Worm (Caenorhabditis elegans): ENCODE results near the gene sru-25.

Gene sru-25

DNA sequence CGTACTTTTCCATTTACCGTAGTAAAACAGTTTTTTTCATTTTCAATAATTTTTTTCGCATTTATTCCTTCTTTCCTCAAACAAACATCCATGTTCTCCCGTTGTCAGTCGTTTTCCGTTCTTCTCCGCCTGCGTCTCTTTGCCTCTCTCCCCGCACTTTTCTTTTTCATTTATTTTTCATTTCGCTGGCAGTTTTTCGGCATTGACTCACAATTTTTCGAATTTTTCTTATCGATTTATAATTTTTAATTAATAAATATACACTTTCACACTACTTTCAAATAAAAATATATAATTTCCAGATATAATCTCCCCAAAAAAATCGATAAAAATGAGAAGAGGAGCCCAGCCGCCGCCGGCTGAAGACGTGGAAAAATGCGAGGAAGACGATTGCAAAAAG, 13.3 kb upstream of the sru-25 start, which contains the start of gene H25P19.1:
H25P19.1 (plus strand) TSS at position 301 of the 400 bp plus-strand sequence.
- TF ChIP-seq sdc-2 (tag; optimal IDR thresholded peaks at IDR 0.05) = no peak
- peak; percentile 32 for TF ChIP-seq ceh-48 (tag; optimal IDR thresholded peaks at IDR 0.05)

DNA sequence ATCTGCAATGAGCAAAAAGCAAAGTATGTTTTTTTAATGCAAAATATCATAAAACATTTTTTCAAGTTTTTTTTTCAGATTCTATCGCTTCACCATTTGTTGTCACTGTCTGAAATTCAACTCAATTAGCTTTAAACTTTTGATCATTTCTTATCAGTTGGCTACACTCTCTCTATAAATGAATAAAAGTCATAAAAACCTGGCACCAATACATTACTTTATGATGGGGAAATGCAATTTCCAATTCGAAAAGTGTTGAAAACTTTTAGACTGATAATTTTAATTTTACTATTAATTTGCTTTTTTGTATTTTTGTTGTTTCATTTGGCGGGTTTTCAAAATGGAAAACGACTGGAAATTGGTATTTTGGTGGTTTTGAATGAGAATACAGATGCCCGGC, 9.7 kb upstream of the sru-25 start, which contains the start of gene F31F4.1:
F31F4.1 (plus strand) TSS at position 203 of the 400 bp plus-strand sequence.
- TF ChIP-seq hlh-30 (tag; optimal IDR thresholded peaks at IDR 0.05; ENCODE audit: insufficient read depth) = no peak
- no peak for TF ChIP-seq sox-2 (GFP tag; IDR thresholded peaks at IDR 0.05)

DNA sequence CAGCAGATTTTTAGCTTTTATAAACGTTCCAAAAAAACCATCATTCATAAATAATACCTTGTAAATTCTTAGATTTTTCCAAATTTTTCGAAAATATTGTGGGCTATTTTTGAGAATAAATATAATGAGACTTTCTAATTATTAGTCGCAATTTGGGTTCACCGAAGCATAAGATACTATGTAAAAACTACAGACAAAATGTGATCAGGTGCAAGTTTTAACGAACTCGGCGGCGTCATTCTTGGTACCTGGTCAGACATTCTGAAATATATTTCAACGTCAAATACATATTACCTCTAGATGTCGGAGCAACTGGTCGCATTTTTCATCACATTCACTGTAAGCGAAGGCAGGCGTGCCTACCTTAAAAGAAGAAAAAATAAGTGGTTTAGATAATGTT, 7.9 kb upstream of the sru-25 start, which contains the start of gene srx-23:
srx-23 (plus strand) TSS at position 301 of the 400 bp plus-strand sequence.
- TF ChIP-seq pha-2 (tag; optimal IDR thresholded peaks at IDR 0.05) (no peak), sdc-2 (tag; optimal IDR thresholded peaks at IDR 0.05) (no peak), ceh-45 (GFP tag; IDR thresholded peaks at IDR 0.05) (no peak), hlh-13 (GFP tag; optimal IDR thresholded peaks at IDR 0.05) (no peak), fkh-6 (tag; optimal IDR thresholded peaks at IDR 0.05) (no peak), npax-4 (tag; optimal IDR thresholded peaks at IDR 0.05) (no peak), mec-3 (tag; optimal IDR thresholded peaks at IDR 0.05; ENCODE audit: borderline replicate concordance) (no peak), sox-4 (tag; optimal IDR thresholded peaks at IDR 0.05) (no peak), pag-3 (tag; optimal IDR thresholded peaks at IDR 0.05; ENCODE audit: borderline replicate concordance) (no peak), ceh-19 (GFP tag; optimal IDR thresholded peaks at IDR 0.05) (no peak), tbx-7 (tag; optimal IDR thresholded peaks at IDR 0.05) (no peak), ets-4 (tag; optimal IDR thresholded peaks at IDR 0.05) (no peak), C08G9.2 (tag; optimal IDR thresholded peaks at IDR 0.05) (no peak), ceh-31 (tag; optimal IDR thresholded peaks at IDR 0.05) (no peak), dmd-4 (tag; optimal IDR thresholded peaks at IDR 0.05; ENCODE audit: borderline replicate concordance) (no peak)

DNA sequence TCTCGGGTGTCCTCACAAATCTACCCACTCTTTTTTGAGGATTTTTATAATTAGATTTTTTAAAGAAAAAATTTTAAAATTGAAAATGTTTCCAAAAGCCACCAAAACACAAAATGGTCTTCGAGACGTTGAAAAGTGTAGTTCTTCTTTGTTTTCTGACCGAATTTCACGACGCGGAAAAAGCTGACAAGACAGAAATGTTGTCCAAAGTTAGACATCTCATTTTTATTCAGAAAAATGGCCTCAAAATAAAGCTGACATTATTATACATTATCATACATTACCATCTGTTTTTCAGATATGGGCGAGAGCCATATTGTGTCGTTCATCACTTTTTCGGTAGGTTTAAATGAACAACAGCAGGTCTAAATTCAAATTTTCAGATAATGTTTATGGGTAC, 5.5 kb upstream of the sru-25 start, which contains the start of gene srx-22:
srx-22 (plus strand) TSS at position 301 of the 400 bp plus-strand sequence.
- no peak for TF ChIP-seq lim-6 (tag; optimal IDR thresholded peaks at IDR 0.05)
- no peak for TF ChIP-seq mec-3 (tag; optimal IDR thresholded peaks at IDR 0.05; ENCODE audit: borderline replicate concordance)
- no peak for TF ChIP-seq rnt-1 (tag; optimal IDR thresholded peaks at IDR 0.05)
- TF ChIP-seq lin-11 (tag; optimal IDR thresholded peaks at IDR 0.05) = no peak
- TF ChIP-seq ttx-3 (tag; optimal IDR thresholded peaks at IDR 0.05) = no peak
- no peak for TF ChIP-seq ref-2 (tag; optimal IDR thresholded peaks at IDR 0.05)
- no peak for TF ChIP-seq unc-3 (GFP tag; conservative IDR thresholded peaks at IDR 0.05)
- TF ChIP-seq unc-3 (tag; optimal IDR thresholded peaks at IDR 0.05) = no peak
- no peak for TF ChIP-seq che-1 (tag; optimal IDR thresholded peaks at IDR 0.05)
- no peak for TF ChIP-seq hlh-8 (tag; optimal IDR thresholded peaks at IDR 0.05)
- no peak for TF ChIP-seq tbx-2 (tag; optimal IDR thresholded peaks at IDR 0.05)
- no peak for TF ChIP-seq ceh-2 (tag; optimal IDR thresholded peaks at IDR 0.05)
- TF ChIP-seq elt-4 (tag; optimal IDR thresholded peaks at IDR 0.05) = no peak
- TF ChIP-seq nhr-11 (tag; optimal IDR thresholded peaks at IDR 0.05) = no peak
- TF ChIP-seq ceh-9 (tag; optimal IDR thresholded peaks at IDR 0.05) = no peak
- TF ChIP-seq hlh-6 (tag; optimal IDR thresholded peaks at IDR 0.05) = no peak

DNA sequence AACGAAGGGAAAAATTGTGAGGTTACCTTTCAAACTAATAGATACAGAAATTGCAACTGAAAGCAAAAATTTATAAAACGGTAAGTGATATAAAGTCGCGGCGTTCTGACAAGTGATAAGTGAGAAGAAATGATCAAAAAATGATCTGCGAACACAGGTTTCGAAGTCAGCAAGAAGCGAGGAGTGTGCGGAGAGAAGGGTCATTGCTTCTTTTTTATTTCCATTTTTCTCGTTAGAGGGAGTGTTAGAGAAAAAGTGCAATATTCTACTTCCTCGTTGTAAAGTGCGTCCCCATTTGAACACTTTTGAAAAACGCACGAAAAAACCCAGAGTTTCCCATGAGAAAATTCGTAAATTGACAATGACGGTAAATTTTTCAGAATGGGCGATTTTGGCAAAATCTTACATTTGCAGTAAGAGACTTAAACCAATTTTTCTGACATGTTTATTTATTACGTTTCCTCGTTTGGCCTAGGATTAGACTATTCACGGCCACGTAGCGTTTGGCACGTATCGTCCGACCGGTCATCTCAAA, 2.5 kb upstream of the sru-25 start, which contains the start of the genes fbxa-72 and srx-21:
fbxa-72 (minus strand) TSS at position 204 of the 535 bp plus-strand sequence.
srx-21 (plus strand) TSS at position 485 of the 535 bp plus-strand sequence.
- TF ChIP-seq syd-9 (tag; optimal IDR thresholded peaks at IDR 0.05) (no peak), nfya-1 (tag; optimal IDR thresholded peaks at IDR 0.05) (no peak), elt-4 (tag; optimal IDR thresholded peaks at IDR 0.05) (no peak), ceh-19 (GFP tag; optimal IDR thresholded peaks at IDR 0.05) (no peak), ztf-16 (tag; optimal IDR thresholded peaks at IDR 0.05) (no peak), unc-42 (tag; optimal IDR thresholded peaks at IDR 0.05) (no peak), K09A11.1 (tag; optimal IDR thresholded peaks at IDR 0.05; ENCODE audit: insufficient read depth) (no peak), nhr-11 (tag; optimal IDR thresholded peaks at IDR 0.05) (no peak), unc-3 (GFP tag; conservative IDR thresholded peaks at IDR 0.05) (no peak), unc-3 (tag; optimal IDR thresholded peaks at IDR 0.05) (no peak), hlh-30 (tag; optimal IDR thresholded peaks at IDR 0.05; ENCODE audit: insufficient read depth) (no peak), tbx-2 (tag; optimal IDR thresholded peaks at IDR 0.05) (no peak), fkh-6 (tag; optimal IDR thresholded peaks at IDR 0.05) (no peak), K02D7.2 (tag; optimal IDR thresholded peaks at IDR 0.05) (no peak), pha-2 (tag; optimal IDR thresholded peaks at IDR 0.05) (no peak), npax-4 (tag; optimal IDR thresholded peaks at IDR 0.05) (no peak), ceh-2 (tag; optimal IDR thresholded peaks at IDR 0.05) (no peak), ceh-9 (tag; optimal IDR thresholded peaks at IDR 0.05) (no peak), T23F11.4 (GFP tag; optimal IDR thresholded peaks at IDR 0.05) (no peak)

Data from whole organism, late embryonic.